Worm (Caenorhabditis elegans) whole organism, young adult: ENCODE results near the gene ech-6.

Experiments
- F22D6.2 ChIP-seq: sonication (generic microtip); optimal IDR thresholded peaks from 2 replicates; lab custom pipeline; 2016; ENCODE audit warnings: mild to moderate bottlenecking, missing genetic modification characterization, missing compliant biosample characterization
- F23B12.7 ChIP-seq: sonication (generic microtip); optimal IDR thresholded peaks from 2 replicates; lab custom pipeline; 2017; ENCODE audit warnings: missing genetic modification characterization, mild to moderate bottlenecking, missing compliant biosample characterization, antibody characterized with exemption, moderate library complexity; ENCODE audit not compliant: insufficient read depth
- athp-1 ChIP-seq: sonication (generic microtip); optimal IDR thresholded peaks from 2 replicates; lab custom pipeline; 2017; ENCODE audit warnings: mild to moderate bottlenecking, missing genetic modification characterization, missing compliant biosample characterization
- ceh-91 ChIP-seq: fragments of 200-800 bp; sonication (Bioruptor generic); IDR thresholded peaks from 2 replicates; pipeline ENCODE4 v1.3.6; 2022; ENCODE audit warnings: missing genetic modification reagents, missing genetic modification characterization, missing compliant biosample characterization
- ets-4 ChIP-seq: fragments of 200-800 bp; sonication (Bioruptor generic); optimal IDR thresholded peaks from 2 replicates; lab custom pipeline; 2018; ENCODE audit warnings: mild to moderate bottlenecking, missing genetic modification characterization, missing compliant biosample characterization
- madf-3 ChIP-seq: fragments of 200-800 bp; sonication (Bioruptor generic); IDR thresholded peaks from 2 replicates; pipeline ENCODE4 v1.3.6; 2022; ENCODE audit warnings: missing genetic modification reagents, missing genetic modification characterization, missing compliant biosample characterization
- mcd-1 ChIP-seq: fragments of 200-800 bp; sonication (Bioruptor generic); IDR thresholded peaks from 2 replicates; pipeline ENCODE4 v1.3.6; 2022; ENCODE audit warnings: missing genetic modification reagents, missing genetic modification characterization, missing compliant biosample characterization
- snpc-1.3 ChIP-seq: sonication (generic microtip); optimal IDR thresholded peaks from 2 replicates; lab custom pipeline; 2017; ENCODE audit warnings: missing genetic modification characterization, mild to moderate bottlenecking, missing compliant biosample characterization, antibody characterized with exemption, moderate library complexity, missing genotype, missing genetic modification reagents; ENCODE audit not compliant: insufficient read depth
- unc-62 ChIP-seq: fragments of 150-350 bp; optimal IDR thresholded peaks from 2 replicates; lab custom pipeline; 2014; ENCODE audit warnings: missing biosample characterization, missing genetic modification reagents, missing genetic modification characterization
- zim-3 ChIP-seq: sonication (generic microtip); optimal IDR thresholded peaks from 2 replicates; lab custom pipeline; 2017; ENCODE audit warnings: mild to moderate bottlenecking, missing genetic modification characterization, moderate library complexity, missing compliant biosample characterization

DNA sequence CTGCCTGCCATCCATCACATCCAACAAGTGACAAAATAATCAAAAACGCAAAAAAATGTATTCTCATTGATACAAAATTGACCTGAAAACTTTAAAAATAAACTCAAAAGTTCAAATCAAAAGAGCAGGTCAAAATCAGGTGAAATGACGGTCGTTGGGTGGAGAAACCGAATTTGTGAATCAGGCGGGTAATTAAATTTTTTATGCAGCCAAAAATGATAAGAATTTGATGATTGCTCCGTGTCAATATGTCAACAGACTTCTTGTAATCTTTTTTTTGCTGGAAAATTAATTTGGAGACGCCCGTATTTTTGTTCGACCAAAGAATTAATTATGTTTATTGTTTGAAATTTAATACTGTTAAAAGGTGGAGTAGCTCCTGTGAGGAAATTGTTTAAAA is 38.8 kb downstream of the ech-6 start, which contains the start of gene ncx-6:
- TF ChIP-seq mcd-1 (GFP tag; lab: Robert Waterston, UW): no peak
- no peak for TF ChIP-seq F22D6.2
- TF ChIP-seq F23B12.7: no peak
- no peak for TF ChIP-seq unc-62 (GFP tag; lab: Kevin White, UChicago)
- no peak for TF ChIP-seq madf-3 (GFP tag; lab: Robert Waterston, UW)
- no peak for TF ChIP-seq ets-4
- TF ChIP-seq snpc-1.3 (tag; lab: Kevin White, UChicago): no peak
- TF ChIP-seq ceh-91 (GFP tag; lab: Robert Waterston, UW): no peak
- TF ChIP-seq zim-3 (tag; lab: Kevin White, UChicago): no peak
- no peak for TF ChIP-seq athp-1
